Worm (Caenorhabditis elegans) whole organism, L4 larva: ENCODE data around the gene kvs-2.

Source experiments
- F26F4.8 ChIP-seq: fragments of 200-800 bp; sonication (Bioruptor generic); conservative IDR thresholded peaks from 2 replicates; pipeline ENCODE4 v1.3.6; 2022; ENCODE audit warnings: missing genetic modification characterization, missing compliant biosample characterization
- R02D3.7 ChIP-seq: fragments of 150-350 bp; sonication (generic microtip); optimal IDR thresholded peaks from 3 replicates; lab custom pipeline; 2014; ENCODE audit warnings: missing biosample characterization, missing genetic modification characterization
- ZK546.5 ChIP-seq, 2 experiments: sonication (generic microtip); optimal IDR thresholded peaks; 2 replicates each; lab custom pipeline; 2017; ENCODE audit warnings: missing biosample characterization in 2 of 2, missing genetic modification characterization in 2 of 2
- ceh-62 ChIP-seq: sonication (generic microtip); optimal IDR thresholded peaks from 2 replicates; lab custom pipeline; 2017; ENCODE audit warnings: missing biosample characterization, missing genetic modification characterization
- daf-19 ChIP-seq: fragments of 200-800 bp; sonication (Bioruptor generic); conservative IDR thresholded peaks from 2 replicates; pipeline ENCODE4 v1.3.6; 2022; ENCODE audit warnings: missing genetic modification characterization, missing compliant biosample characterization
- lin-1 ChIP-seq: fragments of 200-800 bp; sonication (Bioruptor generic); IDR thresholded peaks from 2 replicates; pipeline ENCODE4 v1.3.6; 2022; ENCODE audit warnings: missing genetic modification reagents, missing genetic modification characterization, missing compliant biosample characterization
- nhr-41 ChIP-seq: fragments of 200-800 bp; sonication (Bioruptor generic); IDR thresholded peaks from 2 replicates; pipeline ENCODE4 v1.3.6; 2022; ENCODE audit warnings: missing genetic modification reagents, missing genetic modification characterization, missing compliant biosample characterization
- pqm-1 ChIP-seq: sonication (generic microtip); optimal IDR thresholded peaks from 2 replicates; lab custom pipeline; 2017; ENCODE audit warnings: missing biosample characterization, missing genetic modification characterization
- unc-62 ChIP-seq, 3 experiments: fragments of 150-350 bp in 1 of 3; sonication (generic microtip); optimal IDR thresholded peaks in 2 of 3; peaks in 1 of 3; 1 replicate in 1 of 3; 2 replicates in 2 of 3; lab custom pipeline; 2014 to 2017; ENCODE audit warnings: missing biosample characterization in 3 of 3, missing genetic modification characterization in 3 of 3, missing genetic modification reagents in 3 of 3, missing genotype in 1 of 3
- zag-1 ChIP-seq: fragments of 150-350 bp; optimal IDR thresholded peaks from 2 replicates; lab custom pipeline; 2014; ENCODE audit warnings: missing biosample characterization, missing genetic modification characterization

DNA sequence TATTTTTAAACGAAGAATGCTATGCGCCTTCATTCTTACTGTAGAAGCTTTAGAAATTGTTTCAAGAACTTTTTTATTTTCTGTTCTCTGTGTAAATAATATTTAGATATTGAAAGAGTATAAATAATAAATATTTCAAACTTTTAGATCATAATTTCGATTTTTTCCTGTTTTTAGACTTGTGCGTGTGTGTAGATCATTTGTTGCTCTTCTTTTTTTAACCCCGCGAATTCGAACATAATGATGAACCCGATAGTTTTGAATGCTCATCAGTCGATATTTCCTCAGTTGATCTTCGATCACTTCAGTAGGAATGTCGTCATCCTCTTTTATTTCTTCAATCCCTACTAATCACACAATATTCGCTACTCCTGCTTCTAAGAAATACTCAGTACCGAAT is 38.6 kb upstream of the kvs-2 start, which contains the start of gene T21C9.13:
- TF ChIP-seq ZK546.5 (tag; optimal IDR thresholded peaks at IDR 0.05; lab: Kevin White, UChicago) (no peak), F26F4.8 (GFP tag; lab: Robert Waterston, UW) (no peak), zag-1 (tag; lab: Kevin White, UChicago) (no peak), unc-62 (GFP tag; optimal IDR thresholded peaks at IDR 0.05 in 1 of 2; lab: Kevin White, UChicago) (no peak), unc-62 (tag; optimal IDR thresholded peaks at IDR 0.05; lab: Kevin White, UChicago) (no peak), lin-1 (GFP tag; lab: Robert Waterston, UW) (no peak), daf-19 (GFP tag; lab: Robert Waterston, UW) (no peak), nhr-41 (GFP tag; lab: Robert Waterston, UW) (no peak), pqm-1 (no peak), R02D3.7 (tag; lab: Kevin White, UChicago) (no peak), ceh-62 (tag; lab: Kevin White, UChicago) (no peak)
